Worm (Caenorhabditis elegans) whole organism, L1 larva: ENCODE results near the gene srx-116.

Experiments
- alr-1 ChIP-seq: fragments of 200-800 bp; sonication (Bioruptor generic); optimal IDR thresholded peaks from 2 replicates; lab custom pipeline; 2018; ENCODE audit warnings: borderline replicate concordance, mild to moderate bottlenecking, missing genetic modification characterization, missing compliant biosample characterization
- unc-86 ChIP-seq: sonication (generic microtip); optimal IDR thresholded peaks from 2 replicates; lab custom pipeline; 2016; ENCODE audit warnings: missing genetic modification characterization, missing compliant biosample characterization
- zag-1 ChIP-seq: fragments of 150-350 bp; optimal IDR thresholded peaks from 2 replicates; lab custom pipeline; 2014; ENCODE audit warnings: missing biosample characterization, missing genetic modification characterization

ce11 chrV:12670607-12671006 lies at the start of gene srx-116:
- TF ChIP-seq unc-86 (no peak), zag-1 (no peak), alr-1 (no peak)
